Fruit fly (Drosophila melanogaster): ENCODE measurements around the gene Gr68a.

Gene Gr68a

dm6 chr3L:11711059-11711628, 40.0 kb upstream of the Gr68a start, which contains the start of gene crim:
Gene crim (minus strand): TSS chr3L:11711386.
- TF ChIP-seq Hr39 (optimal IDR thresholded peaks at IDR 0.05) (no peak), CG3281 (GFP tag; optimal IDR thresholded peaks at IDR 0.05) (no peak), Elba2 (GFP tag; optimal IDR thresholded peaks at IDR 0.05) (no peak), dimm (GFP tag; IDR thresholded peaks at IDR 0.05) (no peak), CG2202 (tag; optimal IDR thresholded peaks at IDR 0.05) (no peak), z (GFP tag; IDR thresholded peaks at IDR 0.05) (no peak), Ptx1 (GFP tag; IDR thresholded peaks at IDR 0.05) (no peak), Hsf (GFP tag; optimal IDR thresholded peaks at IDR 0.05) (no peak), CG11695 (GFP tag; IDR thresholded peaks at IDR 0.05) (no peak), slou (GFP tag; optimal IDR thresholded peaks at IDR 0.05) (no peak), CG15479 (GFP tag; optimal IDR thresholded peaks at IDR 0.05) (no peak), ato (GFP tag; IDR thresholded peaks at IDR 0.05; ENCODE audit: partially characterized antibody) (no peak), Abd-B (GFP tag; optimal IDR thresholded peaks at IDR 0.05) (no peak), CG4328 (GFP tag; optimal IDR thresholded peaks at IDR 0.05) (peak; percentile 7), unpg (GFP tag; optimal IDR thresholded peaks at IDR 0.05) (peak; percentile 3), trh (GFP tag; optimal IDR thresholded peaks at IDR 0.05) (no peak), CG18619 (GFP tag; optimal IDR thresholded peaks at IDR 0.05) (no peak), CG14014 (GFP tag; IDR thresholded peaks at IDR 0.05) (no peak), scrt (GFP tag; optimal IDR thresholded peaks at IDR 0.05) (peak; percentile 3), hb (GFP tag; IDR thresholded peaks at IDR 0.05; ENCODE audit: partially characterized antibody) (no peak), sug (tag; optimal IDR thresholded peaks at IDR 0.05) (peak; percentile 23), Oli (tag; optimal IDR thresholded peaks at IDR 0.05) (no peak), ranshi (GFP tag; IDR thresholded peaks at IDR 0.05) (no peak), pros (GFP tag; optimal IDR thresholded peaks at IDR 0.05) (no peak), pan (optimal IDR thresholded peaks at IDR 0.05) (no peak), pan (GFP tag; optimal IDR thresholded peaks at IDR 0.05 in 1 of 2, IDR thresholded peaks at IDR 0.05 in 1 of 2) (no peak), Hey (tag; optimal IDR thresholded peaks at IDR 0.05) (no peak), ac (GFP tag; optimal IDR thresholded peaks at IDR 0.05) (no peak), CG7928 (GFP tag; optimal IDR thresholded peaks at IDR 0.05) (no peak), kay (GFP tag; optimal IDR thresholded peaks at IDR 0.05) (no peak), CoRest (tag; optimal IDR thresholded peaks at IDR 0.05) (peak; percentile 17), CG31388 (GFP tag; optimal IDR thresholded peaks at IDR 0.05) (no peak), fd3F (GFP tag; optimal IDR thresholded peaks at IDR 0.05) (no peak), CrebB (tag; optimal IDR thresholded peaks at IDR 0.05) (no peak), NK7.1 (GFP tag; optimal IDR thresholded peaks at IDR 0.05) (no peak), CG17328 (GFP tag; IDR thresholded peaks at IDR 0.05) (no peak), schlank (tag; optimal IDR thresholded peaks at IDR 0.05) (no peak), CG10462 (GFP tag; optimal IDR thresholded peaks at IDR 0.05) (no peak), CG4617 (GFP tag; optimal IDR thresholded peaks at IDR 0.05; ENCODE audit: borderline replicate concordance) (peak; percentile 61), MESR4 (GFP tag; optimal IDR thresholded peaks at IDR 0.05) (peak; percentile 88), BEAF-32 (GFP tag; optimal IDR thresholded peaks at IDR 0.05) (peak; percentile 34), CG6272 (GFP tag; IDR thresholded peaks at IDR 0.05) (no peak), CG5180 (GFP tag; optimal IDR thresholded peaks at IDR 0.05) (no peak), CG18011 (GFP tag; optimal IDR thresholded peaks at IDR 0.05) (no peak), repo (GFP tag; optimal IDR thresholded peaks at IDR 0.05) (no peak), CG32772 (GFP tag; IDR thresholded peaks at IDR 0.05) (no peak), MBD-R2 (GFP tag; IDR thresholded peaks at IDR 0.05) (peak; percentile 64), CG32767 (GFP tag; IDR thresholded peaks at IDR 0.05) (no peak), CG1603 (tag; optimal IDR thresholded peaks at IDR 0.05) (peak; percentile 62), Ets97D (GFP tag; optimal IDR thresholded peaks at IDR 0.05) (peak; percentile 59), CG13296 (GFP tag; optimal IDR thresholded peaks at IDR 0.05) (no peak)

Measured in whole organism, embryonic.